Worm (Caenorhabditis elegans) whole organism, midembryonic: ENCODE results near the gene F25B3.4.

Experiments used
- T22C8.4 ChIP-seq: fragments of 200-800 bp; sonication (Bioruptor generic); IDR thresholded peaks from 2 replicates; pipeline ENCODE4 v1.3.6; 2022; ENCODE audit warnings: missing genetic modification characterization, missing compliant biosample characterization
- cog-1 ChIP-seq: sonication (generic microtip); optimal IDR thresholded peaks from 2 replicates; lab custom pipeline; 2016; ENCODE audit warnings: missing genetic modification characterization, missing compliant biosample characterization
- flt-1 ChIP-seq: fragments of 200-800 bp; sonication (Bioruptor generic); IDR thresholded peaks from 2 replicates; pipeline ENCODE4 v1.3.6; 2022; ENCODE audit warnings: missing genetic modification characterization, missing compliant biosample characterization
- klf-2 ChIP-seq: fragments of 200-800 bp; sonication (Bioruptor generic); conservative IDR thresholded peaks from 2 replicates; pipeline ENCODE4 v1.3.6; 2022; ENCODE audit warnings: missing genetic modification reagents, missing genetic modification characterization, missing compliant biosample characterization
- med-1 ChIP-seq: sonication (generic microtip); optimal IDR thresholded peaks from 2 replicates; lab custom pipeline; 2017; ENCODE audit warnings: missing genetic modification characterization, mild to moderate bottlenecking, missing compliant biosample characterization, antibody characterized with exemption, missing genetic modification reagents; ENCODE audit not compliant: insufficient read depth
- ref-1 ChIP-seq: fragments of 200-800 bp; sonication (Bioruptor generic); conservative IDR thresholded peaks from 2 replicates; pipeline ENCODE4 v1.3.6; 2022; ENCODE audit warnings: missing genetic modification reagents, missing genetic modification characterization, missing compliant biosample characterization
- tab-1 ChIP-seq: fragments of 200-800 bp; sonication (Bioruptor generic); IDR thresholded peaks from 2 replicates; pipeline ENCODE4 v1.3.6; 2022; ENCODE audit warnings: missing genetic modification characterization, missing compliant biosample characterization
- ztf-23 ChIP-seq: fragments of 200-800 bp; sonication (Bioruptor generic); IDR thresholded peaks from 2 replicates; pipeline ENCODE4 v1.3.6; 2022; ENCODE audit warnings: missing genetic modification reagents, missing genetic modification characterization, missing compliant biosample characterization
- ztf-29 ChIP-seq: fragments of 200-800 bp; sonication (Bioruptor generic); IDR thresholded peaks from 2 replicates; pipeline ENCODE4 v1.3.6; 2022; ENCODE audit warnings: missing genetic modification reagents, missing genetic modification characterization, missing compliant biosample characterization

The F25B3.4 gene

DNA sequence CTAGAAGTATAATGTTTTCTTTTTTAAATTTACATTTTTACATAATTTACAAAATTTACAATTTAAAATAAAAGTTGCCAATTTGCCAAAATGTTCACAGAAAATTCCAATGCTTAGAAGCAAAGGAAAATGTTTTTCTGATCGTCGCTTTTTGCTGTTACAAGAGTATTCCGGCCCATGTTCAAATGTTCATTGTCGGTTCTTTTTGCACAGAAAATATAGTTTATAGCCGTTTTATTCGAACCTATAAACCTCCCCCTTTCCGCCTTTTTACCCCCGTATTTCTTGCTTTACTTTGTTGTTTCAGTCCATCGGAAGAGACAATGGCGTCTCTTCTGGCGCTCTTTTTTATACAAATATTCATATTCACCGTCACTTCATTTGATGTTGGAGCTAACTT is 34.0 kb downstream of the F25B3.4 start, which contains the start of gene tag-329:
Gene tag-329, plus strand, starts transcription at position 301 of the 400 bp plus-strand sequence.
- TF ChIP-seq flt-1 (GFP tag; lab: Robert Waterston, UW) (no peak), ztf-23 (GFP tag; lab: Robert Waterston, UW) (no peak), med-1 (no peak), ztf-29 (no peak), ref-1 (GFP tag; lab: Robert Waterston, UW) (no peak), klf-2 (GFP tag; lab: Robert Waterston, UW) (no peak), cog-1 (no peak), tab-1 (GFP tag; lab: Robert Waterston, UW) (no peak), T22C8.4 (no peak)

DNA sequence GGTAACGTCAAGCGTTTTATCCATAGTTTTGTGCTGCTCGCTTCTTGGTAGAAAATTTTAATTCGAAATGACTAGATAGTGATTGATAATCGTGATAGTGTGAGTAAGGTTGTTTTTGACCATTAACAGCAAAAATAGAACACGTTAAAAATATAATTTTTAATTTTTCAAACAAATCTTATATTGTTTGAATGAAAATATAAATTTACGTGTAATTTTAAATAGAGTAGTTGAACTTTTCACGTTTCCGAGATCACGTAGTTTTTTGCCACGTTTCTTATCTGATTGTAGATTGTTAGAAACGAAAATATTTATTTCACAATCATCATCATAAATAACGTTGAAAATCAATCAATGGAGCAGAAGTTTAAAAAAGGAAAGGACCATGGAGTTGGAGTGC is 37.1 kb downstream of the F25B3.4 start, which contains the start of the genes C50F4.10 and pfk-1.2:
Gene C50F4.10, minus strand, starts transcription at position 101 of the 400 bp plus-strand sequence.
Gene pfk-1.2, plus strand, starts transcription at position 325 of the 400 bp plus-strand sequence.
- no peak for TF ChIP-seq T22C8.4
- TF ChIP-seq ztf-29 = no peak
- TF ChIP-seq cog-1 = no peak
- TF ChIP-seq flt-1 (GFP tag; lab: Robert Waterston, UW) = no peak
- no peak for TF ChIP-seq med-1
- TF ChIP-seq klf-2 (GFP tag; lab: Robert Waterston, UW) = no peak
- no peak for TF ChIP-seq tab-1 (GFP tag; lab: Robert Waterston, UW)
- TF ChIP-seq ztf-23 (GFP tag; lab: Robert Waterston, UW) = no peak
- no peak for TF ChIP-seq ref-1 (GFP tag; lab: Robert Waterston, UW)

DNA sequence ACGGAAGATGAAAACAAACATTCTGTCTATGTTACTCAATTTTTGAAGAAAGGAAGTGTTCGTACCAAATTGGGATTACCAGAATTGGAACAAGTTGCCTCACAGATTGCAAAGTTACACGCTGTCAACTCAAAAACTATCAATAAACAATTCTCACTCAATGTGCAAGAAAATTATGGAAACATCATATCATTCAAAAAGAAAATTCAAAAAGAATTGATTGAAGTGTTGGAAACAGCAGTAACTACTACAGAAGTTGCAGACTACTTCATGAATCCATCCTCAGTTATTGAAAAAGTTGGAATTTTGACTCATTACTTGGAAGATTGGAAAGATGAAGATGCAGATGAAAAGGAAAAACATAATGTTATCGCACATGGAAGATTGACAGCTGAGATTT is 40.6 kb downstream of the F25B3.4 start:
- no peak for TF ChIP-seq flt-1 (GFP tag; lab: Robert Waterston, UW)
- no peak for TF ChIP-seq ztf-29
- TF ChIP-seq tab-1 (GFP tag; lab: Robert Waterston, UW) = no peak
- no peak for TF ChIP-seq ztf-23 (GFP tag; lab: Robert Waterston, UW)
- no peak for TF ChIP-seq ref-1 (GFP tag; lab: Robert Waterston, UW)
- TF ChIP-seq T22C8.4 = no peak
- no peak for TF ChIP-seq klf-2 (GFP tag; lab: Robert Waterston, UW)
- TF ChIP-seq cog-1 = no peak
- no peak for TF ChIP-seq med-1

DNA sequence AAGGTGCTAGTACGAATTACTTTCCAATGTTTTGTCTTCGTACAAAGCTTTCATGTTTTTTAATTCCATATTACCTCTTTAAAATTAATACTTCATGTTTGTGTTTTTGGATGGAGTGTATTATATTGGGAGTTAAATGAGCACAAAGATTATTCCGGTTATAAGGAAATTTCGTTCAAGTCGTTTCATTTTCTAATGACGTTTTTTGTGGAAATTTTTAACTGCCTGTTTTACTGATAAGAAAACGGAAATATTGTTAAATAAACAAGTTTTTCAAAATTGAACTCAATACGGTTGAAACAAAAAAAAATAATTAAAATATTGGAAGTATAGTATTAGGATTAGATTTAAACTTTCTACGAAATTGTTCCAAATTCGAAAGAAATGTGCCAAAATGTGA is 41.3 kb downstream of the F25B3.4 start:
- TF ChIP-seq ztf-23 (GFP tag; lab: Robert Waterston, UW) (no peak), klf-2 (GFP tag; lab: Robert Waterston, UW) (no peak), T22C8.4 (no peak), tab-1 (GFP tag; lab: Robert Waterston, UW) (no peak), cog-1 (no peak), flt-1 (GFP tag; lab: Robert Waterston, UW) (no peak), ref-1 (GFP tag; lab: Robert Waterston, UW) (no peak), med-1 (no peak), ztf-29 (no peak)

DNA sequence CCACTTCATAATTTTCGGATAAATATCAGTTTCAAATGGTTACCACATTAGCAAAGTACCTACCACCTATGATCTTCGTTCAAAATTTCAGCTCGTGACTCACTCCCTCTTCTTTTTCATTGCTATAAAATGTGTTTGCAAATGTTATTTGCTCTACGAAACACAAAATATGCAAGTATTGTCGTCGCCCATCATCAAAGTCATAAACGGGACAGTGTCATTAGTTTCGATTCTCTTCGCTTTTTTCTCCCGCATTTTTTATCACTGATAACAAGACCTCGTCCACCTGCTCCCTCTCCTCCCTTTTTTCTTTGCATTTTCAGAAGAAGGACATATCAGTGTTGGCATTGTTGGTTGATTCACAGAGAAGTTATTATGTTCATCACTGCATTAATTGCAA is 42.1 kb downstream of the F25B3.4 start, which contains the start of gene C50F4.1:
Gene C50F4.1, plus strand, starts transcription at position 324 of the 400 bp plus-strand sequence.
- TF ChIP-seq flt-1 (GFP tag; lab: Robert Waterston, UW) = no peak
- TF ChIP-seq cog-1 = no peak
- TF ChIP-seq tab-1 (GFP tag; lab: Robert Waterston, UW) = no peak
- TF ChIP-seq T22C8.4 = no peak
- no peak for TF ChIP-seq med-1
- TF ChIP-seq klf-2 (GFP tag; lab: Robert Waterston, UW) = no peak
- TF ChIP-seq ztf-23 (GFP tag; lab: Robert Waterston, UW) = no peak
- no peak for TF ChIP-seq ref-1 (GFP tag; lab: Robert Waterston, UW)
- no peak for TF ChIP-seq ztf-29

DNA sequence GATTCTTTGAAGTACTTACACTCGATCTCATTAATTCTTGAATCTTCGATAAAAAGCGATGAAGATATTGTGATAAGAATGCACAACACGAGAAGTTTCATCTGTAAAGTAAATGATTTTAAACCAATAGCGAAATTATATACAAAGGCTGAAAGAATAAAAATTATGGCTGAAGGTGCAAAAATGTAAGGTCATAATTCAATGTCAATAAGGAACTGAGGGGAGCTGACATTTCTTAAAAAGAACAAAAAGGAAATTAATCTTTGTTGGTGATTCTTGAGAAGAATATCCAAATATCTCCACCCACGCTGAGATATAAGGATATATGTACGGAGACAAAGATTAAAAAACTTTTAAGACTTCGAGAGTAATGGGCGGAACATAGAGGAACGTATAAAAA is 44.5 kb downstream of the F25B3.4 start, which contains the start of gene C50F4.9:
Gene C50F4.9, minus strand, starts transcription at position 101 of the 400 bp plus-strand sequence.
- TF ChIP-seq ref-1 (GFP tag; lab: Robert Waterston, UW) (no peak), ztf-29 (no peak), cog-1 (no peak), ztf-23 (GFP tag; lab: Robert Waterston, UW) (no peak), flt-1 (GFP tag; lab: Robert Waterston, UW) (no peak), med-1 (no peak), T22C8.4 (no peak), tab-1 (GFP tag; lab: Robert Waterston, UW) (no peak)

DNA sequence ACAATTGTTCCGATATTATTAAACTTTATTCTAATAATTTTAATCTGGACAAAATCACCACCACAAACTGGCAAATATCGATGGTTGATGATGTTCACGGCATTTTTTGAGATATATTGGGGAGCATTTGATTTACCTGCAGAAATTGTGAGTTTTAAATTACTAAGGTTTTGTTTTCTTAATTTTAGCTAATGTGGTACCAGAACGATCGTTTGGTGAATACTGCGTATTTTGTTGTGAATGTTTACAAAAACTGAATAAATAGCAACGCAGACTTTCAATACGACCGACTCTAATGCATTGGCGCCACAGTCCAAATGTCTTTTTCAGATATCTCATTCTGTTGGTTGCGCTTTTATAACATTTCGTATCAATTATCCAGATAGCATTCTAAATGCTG is 46.9 kb downstream of the F25B3.4 start:
- TF ChIP-seq cog-1 (no peak), med-1 (no peak), T22C8.4 (no peak), flt-1 (GFP tag; lab: Robert Waterston, UW) (no peak), ztf-29 (no peak), tab-1 (GFP tag; lab: Robert Waterston, UW) (no peak), ref-1 (GFP tag; lab: Robert Waterston, UW) (no peak), klf-2 (GFP tag; lab: Robert Waterston, UW) (no peak)

DNA sequence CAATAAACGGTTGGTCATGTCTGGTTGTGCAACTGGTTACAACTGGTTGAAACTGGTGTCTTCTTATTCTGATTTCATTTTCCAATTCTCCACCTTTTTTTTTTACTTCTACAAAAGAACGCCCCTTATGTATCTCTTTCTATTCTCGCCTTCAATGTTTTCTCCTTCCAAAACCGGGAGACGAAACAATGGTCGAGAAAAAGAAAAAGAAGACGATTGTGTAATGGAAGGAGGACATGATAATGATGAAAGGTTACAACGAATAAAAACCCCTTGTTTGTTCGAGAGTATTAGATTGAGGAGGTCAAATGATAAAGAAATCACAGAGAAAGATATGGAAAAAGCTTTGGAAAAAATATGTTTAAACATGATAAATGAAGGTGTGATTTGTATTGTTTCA is 49.8 kb downstream of the F25B3.4 start, which contains the start of gene C50F4.8:
Gene C50F4.8, minus strand, starts transcription at position 28 of the 400 bp plus-strand sequence.
- TF ChIP-seq cog-1 (no peak), ztf-23 (GFP tag; lab: Robert Waterston, UW) (no peak), tab-1 (GFP tag; lab: Robert Waterston, UW) (no peak), ztf-29 (no peak), T22C8.4 (no peak), ref-1 (GFP tag; lab: Robert Waterston, UW) (no peak), klf-2 (GFP tag; lab: Robert Waterston, UW) (no peak), med-1 (no peak), flt-1 (GFP tag; lab: Robert Waterston, UW) (no peak)

DNA sequence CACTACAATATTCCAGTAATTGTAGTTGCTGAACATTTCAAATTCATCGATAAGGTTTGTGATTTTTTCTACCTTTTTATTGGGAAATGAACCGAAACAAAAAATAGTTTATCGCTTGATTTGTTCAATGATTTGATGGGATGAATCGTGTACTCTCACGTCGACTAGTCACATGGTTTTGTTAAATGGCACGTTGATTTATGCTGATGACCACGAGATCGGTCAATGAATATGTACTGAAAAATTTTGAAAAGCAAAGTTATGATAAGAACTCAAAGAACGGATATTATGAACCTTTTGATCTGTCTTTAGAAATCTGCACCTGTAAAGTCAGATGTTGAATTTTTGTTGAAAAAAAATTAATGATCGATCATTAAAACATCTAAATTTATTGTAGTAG is 52.3 kb downstream of the F25B3.4 start:
- TF ChIP-seq ref-1 (GFP tag; lab: Robert Waterston, UW) = no peak
- TF ChIP-seq ztf-23 (GFP tag; lab: Robert Waterston, UW) = no peak
- TF ChIP-seq tab-1 (GFP tag; lab: Robert Waterston, UW) = no peak
- no peak for TF ChIP-seq klf-2 (GFP tag; lab: Robert Waterston, UW)
- TF ChIP-seq ztf-29 = no peak
- TF ChIP-seq cog-1 = no peak
- TF ChIP-seq med-1 = no peak
- no peak for TF ChIP-seq T22C8.4
- TF ChIP-seq flt-1 (GFP tag; lab: Robert Waterston, UW) = no peak
